Worm (Caenorhabditis elegans): ENCODE data around the gene nfx-1.

DNA sequence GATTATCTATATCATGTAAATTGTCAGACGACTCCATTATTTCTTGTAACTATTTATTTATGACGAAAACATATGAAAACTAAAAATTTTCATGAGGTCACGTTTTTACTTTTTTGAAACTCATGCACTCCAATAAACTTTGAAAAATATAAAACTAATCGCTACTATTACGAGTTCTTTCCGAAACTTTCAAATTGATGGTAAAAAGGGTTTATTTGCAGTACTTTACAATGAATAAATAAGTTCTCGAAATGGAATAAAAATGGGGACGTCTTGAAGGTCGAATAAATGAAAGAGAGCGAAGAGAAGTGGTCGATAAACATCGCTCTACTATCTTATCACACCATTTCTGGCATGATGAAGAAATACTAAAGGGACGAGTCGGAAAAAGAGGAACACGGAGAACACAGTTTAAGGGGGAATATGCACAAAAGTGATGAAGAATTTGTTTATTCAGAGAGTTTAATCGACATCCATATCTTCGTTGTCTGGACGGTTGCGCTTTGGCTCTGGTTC lies 35.2 kb upstream of the nfx-1 start, which contains the start of gene let-767:
- TF ChIP-seq mdl-1 (tag; optimal IDR thresholded peaks at IDR 0.05) (no peak), elt-3 (tag; optimal IDR thresholded peaks at IDR 0.05) (peak in 1 of 3 experiments; percentile 89), unc-39 (tag; optimal IDR thresholded peaks at IDR 0.05) (no peak), egl-5 (tag; optimal IDR thresholded peaks at IDR 0.05) (no peak), nhr-11 (tag; optimal IDR thresholded peaks at IDR 0.05) (no peak), ztf-11 (tag; optimal IDR thresholded peaks at IDR 0.05) (no peak), jun-1 (tag; optimal IDR thresholded peaks at IDR 0.05) (no peak), ceh-16 (tag; optimal IDR thresholded peaks at IDR 0.05) (no peak), pha-4 (tag; optimal IDR thresholded peaks at IDR 0.05) (no peak), R02D3.7 (tag; optimal IDR thresholded peaks at IDR 0.05) (no peak)
